Comparison of ENCODE assay signal across 1 fruit fly cellular context in genomic region chr3L:1300076-1300635, dm6.
A peak's percentile ranks its signal among the peaks of the same experiment; 100 is the strongest.
TF ChIP-seq lines count a peak whose summit lies in the region.

No protein-coding gene starts in this region.

TF ChIP-seq in whole organism, embryonic, 481 proteins besides CTCF, POLR2A, EP300 and RAD21 (continued from another document):
- peak; percentile 39; the same call in 1 of the 2 replicates for TF ChIP-seq Taf1 (GFP tag; IDR thresholded peaks at IDR 0.05; lab: Robert Waterston, UW)
- peak; percentile 77 for TF ChIP-seq Atf6 (GFP tag; IDR thresholded peaks at IDR 0.05; lab: Robert Waterston, UW)
- TF ChIP-seq pnt (GFP tag; optimal IDR thresholded peaks at IDR 0.05; lab: Kevin White, UChicago) = peak; percentile 2
- TF ChIP-seq Eip74EF (GFP tag; optimal IDR thresholded peaks at IDR 0.05; lab: Kevin White, UChicago) = peak in 1 of 2 experiments; percentile 83
- TF ChIP-seq Ssrp (tag; optimal IDR thresholded peaks at IDR 0.05; lab: Kevin White, UChicago) = peak; percentile 82
- TF ChIP-seq CG10959 (GFP tag; IDR thresholded peaks at IDR 0.05; lab: Robert Waterston, UW) = peak; percentile 82
- TF ChIP-seq CG6813 (GFP tag; optimal IDR thresholded peaks at IDR 0.05; lab: Kevin White, UChicago) = peak; percentile 79
- TF ChIP-seq gce (GFP tag; IDR thresholded peaks at IDR 0.05; lab: Robert Waterston, UW) = peak; percentile 80; the same call in 2 of the 3 replicates
- no peak for TF ChIP-seq CG10565 (GFP tag; optimal IDR thresholded peaks at IDR 0.05; lab: Kevin White, UChicago)
- no peak for TF ChIP-seq D (optimal IDR thresholded peaks at IDR 0.05; lab: Kevin White, UChicago)
- TF ChIP-seq D (GFP tag; optimal IDR thresholded peaks at IDR 0.05; lab: Kevin White, UChicago) = peak; percentile 87
- TF ChIP-seq Six4 (GFP tag; optimal IDR thresholded peaks at IDR 0.05; lab: Kevin White, UChicago) = peak; percentile 80
- peak; percentile 50 for TF ChIP-seq CG7928 (GFP tag; optimal IDR thresholded peaks at IDR 0.05; lab: Kevin White, UChicago)
- TF ChIP-seq Atf-2 (GFP tag; optimal IDR thresholded peaks at IDR 0.05; lab: Kevin White, UChicago) = peak; percentile 30
- TF ChIP-seq amos (GFP tag; IDR thresholded peaks at IDR 0.05; lab: Robert Waterston, UW; ENCODE audit: partially characterized antibody) = no peak
- peak; percentile 85 for TF ChIP-seq PHDP (tag; optimal IDR thresholded peaks at IDR 0.05; lab: Kevin White, UChicago)
- TF ChIP-seq gem (tag; optimal IDR thresholded peaks at IDR 0.05; lab: Kevin White, UChicago) = peak; percentile 92
- peak; percentile 64; the same call in 1 of the 3 replicates for TF ChIP-seq C15 (GFP tag; IDR thresholded peaks at IDR 0.05; lab: Robert Waterston, UW)
- TF ChIP-seq CG6765 (GFP tag; optimal IDR thresholded peaks at IDR 0.05; lab: Kevin White, UChicago) = peak; percentile 20
- TF ChIP-seq br (optimal IDR thresholded peaks at IDR 0.05; lab: Kevin White, UChicago) = no peak
- TF ChIP-seq bbx (GFP tag; IDR thresholded peaks at IDR 0.05; lab: Robert Waterston, UW; ENCODE audit: partially characterized antibody) = no peak
- peak; percentile 25 for TF ChIP-seq CG4854 (GFP tag; optimal IDR thresholded peaks at IDR 0.05; lab: Kevin White, UChicago)
- no peak for TF ChIP-seq Side (GFP tag; optimal IDR thresholded peaks at IDR 0.05; lab: Kevin White, UChicago)
- TF ChIP-seq hb (GFP tag; IDR thresholded peaks at IDR 0.05; lab: Robert Waterston, UW; ENCODE audit: partially characterized antibody) = no peak
- TF ChIP-seq Dref (GFP tag; IDR thresholded peaks at IDR 0.05; lab: Robert Waterston, UW) = no peak
- TF ChIP-seq mirr (GFP tag; optimal IDR thresholded peaks at IDR 0.05; lab: Kevin White, UChicago) = peak; percentile 25
- TF ChIP-seq CG3163 (GFP tag; optimal IDR thresholded peaks at IDR 0.05; lab: Kevin White, UChicago) = no peak
- peak; percentile 93 for TF ChIP-seq Xrp1 (GFP tag; IDR thresholded peaks at IDR 0.05; lab: Robert Waterston, UW)
- TF ChIP-seq CG17912 (GFP tag; optimal IDR thresholded peaks at IDR 0.05; lab: Kevin White, UChicago) = no peak
- TF ChIP-seq sd (tag; optimal IDR thresholded peaks at IDR 0.05; lab: Kevin White, UChicago) = peak; percentile 93
- TF ChIP-seq Hr39 (optimal IDR thresholded peaks at IDR 0.05; lab: Kevin White, UChicago) = no peak
- TF ChIP-seq D19B (GFP tag; optimal IDR thresholded peaks at IDR 0.05; lab: Kevin White, UChicago) = peak; percentile 18
- peak; percentile 40 for TF ChIP-seq bab2 (GFP tag; optimal IDR thresholded peaks at IDR 0.05; lab: Kevin White, UChicago)
- peak; percentile 67 for TF ChIP-seq H2.0 (GFP tag; IDR thresholded peaks at IDR 0.05; lab: Robert Waterston, UW)
- TF ChIP-seq MESR4 (GFP tag; optimal IDR thresholded peaks at IDR 0.05; lab: Kevin White, UChicago) = no peak
